Fruit fly (Drosophila melanogaster): ENCODE results near the gene Hcs.

Hcs gene

dm6 chr3R:5518627-5519026 is 43.9 kb downstream of the Hcs start (continued):
- TF ChIP-seq CG13123 (GFP tag; optimal IDR thresholded peaks at IDR 0.05) (no peak), CG7839 (tag; optimal IDR thresholded peaks at IDR 0.05) (peak; percentile 55), cg (GFP tag; optimal IDR thresholded peaks at IDR 0.05) (no peak), Atf-2 (GFP tag; optimal IDR thresholded peaks at IDR 0.05) (peak; percentile 44), CG11085 (GFP tag; IDR thresholded peaks at IDR 0.05) (no peak), tna (GFP tag; IDR thresholded peaks at IDR 0.05; ENCODE audit: partially characterized antibody) (no peak), her (GFP tag; optimal IDR thresholded peaks at IDR 0.05) (peak; percentile 54), CG9876 (GFP tag; optimal IDR thresholded peaks at IDR 0.05) (peak; percentile 24), CG3995 (GFP tag; optimal IDR thresholded peaks at IDR 0.05) (no peak), CG15479 (GFP tag; optimal IDR thresholded peaks at IDR 0.05) (no peak), pzg (GFP tag; optimal IDR thresholded peaks at IDR 0.05) (no peak), Hr39 (optimal IDR thresholded peaks at IDR 0.05) (no peak), CG17361 (GFP tag; IDR thresholded peaks at IDR 0.05) (peak; percentile 71; the same call in 2 of the 3 replicates), CG10462 (GFP tag; optimal IDR thresholded peaks at IDR 0.05) (no peak), CG18011 (GFP tag; optimal IDR thresholded peaks at IDR 0.05) (no peak), bbx (GFP tag; IDR thresholded peaks at IDR 0.05; ENCODE audit: partially characterized antibody) (no peak), CG6175 (GFP tag; IDR thresholded peaks at IDR 0.05) (0 out of 3 replicates have a peak, but pooled peaks have one; percentile 19), bowl (GFP tag; IDR thresholded peaks at IDR 0.05) (no peak), NK7.1 (GFP tag; optimal IDR thresholded peaks at IDR 0.05) (no peak), rib (GFP tag; IDR thresholded peaks at IDR 0.05) (no peak), Jarid2 (GFP tag; optimal IDR thresholded peaks at IDR 0.05) (peak; percentile 19), lmd (GFP tag; IDR thresholded peaks at IDR 0.05) (peak; percentile 52), Elba2 (GFP tag; optimal IDR thresholded peaks at IDR 0.05) (no peak), CG16815 (GFP tag; optimal IDR thresholded peaks at IDR 0.05) (peak; percentile 21), slbo (GFP tag; IDR thresholded peaks at IDR 0.05) (peak; percentile 37; the same call in 1 of the 2 replicates), dati (GFP tag; IDR thresholded peaks at IDR 0.05) (peak; percentile 39; the same call in 1 of the 2 replicates), Doc3 (GFP tag; IDR thresholded peaks at IDR 0.05; ENCODE audit: partially characterized antibody) (no peak), fd102C (GFP tag; optimal IDR thresholded peaks at IDR 0.05) (no peak), CG14860 (GFP tag; IDR thresholded peaks at IDR 0.05; ENCODE audit: partially characterized antibody) (no peak), phol (tag; optimal IDR thresholded peaks at IDR 0.05) (peak; percentile 64), Ets65A (GFP tag) (peak; percentile 89), CG14050 (GFP tag; IDR thresholded peaks at IDR 0.05) (peak; percentile 9; the same call in 1 of the 3 replicates), Opbp (GFP tag; IDR thresholded peaks at IDR 0.05; ENCODE audit: partially characterized antibody) (no peak), CG15514 (GFP tag; optimal IDR thresholded peaks at IDR 0.05) (no peak), CG17912 (GFP tag; optimal IDR thresholded peaks at IDR 0.05) (no peak), CG4404 (GFP tag; IDR thresholded peaks at IDR 0.05) (no peak), dimm (GFP tag; IDR thresholded peaks at IDR 0.05) (no peak), Ravus (GFP tag; IDR thresholded peaks at IDR 0.05) (no peak; the same call in 1 of the 2 replicates), CG3726 (GFP tag; IDR thresholded peaks at IDR 0.05) (no peak), jigr1 (GFP tag; IDR thresholded peaks at IDR 0.05) (no peak), aop (GFP tag; IDR thresholded peaks at IDR 0.05) (no peak), CG2202 (tag; optimal IDR thresholded peaks at IDR 0.05) (peak; percentile 36), org-1 (GFP tag; optimal IDR thresholded peaks at IDR 0.05) (peak; percentile 43), sc (optimal IDR thresholded peaks at IDR 0.05) (no peak), sc (GFP tag; optimal IDR thresholded peaks at IDR 0.05) (peak; percentile 20), CG34224 (GFP tag; IDR thresholded peaks at IDR 0.05; ENCODE audit: partially characterized antibody) (no peak), CG10147 (GFP tag; optimal IDR thresholded peaks at IDR 0.05) (no peak), run (tag; optimal IDR thresholded peaks at IDR 0.05) (no peak), CG9727 (GFP tag; optimal IDR thresholded peaks at IDR 0.05) (peak; percentile 35), CG7963 (GFP tag; IDR thresholded peaks at IDR 0.05; ENCODE audit: partially characterized antibody) (no peak), Xbp1 (GFP tag; optimal IDR thresholded peaks at IDR 0.05) (peak; percentile 61), CG2712 (tag; optimal IDR thresholded peaks at IDR 0.05) (peak; percentile 58)

All from whole organism, embryonic.